Fruit fly (Drosophila melanogaster): ENCODE measurements around the gene lcs.

DNA sequence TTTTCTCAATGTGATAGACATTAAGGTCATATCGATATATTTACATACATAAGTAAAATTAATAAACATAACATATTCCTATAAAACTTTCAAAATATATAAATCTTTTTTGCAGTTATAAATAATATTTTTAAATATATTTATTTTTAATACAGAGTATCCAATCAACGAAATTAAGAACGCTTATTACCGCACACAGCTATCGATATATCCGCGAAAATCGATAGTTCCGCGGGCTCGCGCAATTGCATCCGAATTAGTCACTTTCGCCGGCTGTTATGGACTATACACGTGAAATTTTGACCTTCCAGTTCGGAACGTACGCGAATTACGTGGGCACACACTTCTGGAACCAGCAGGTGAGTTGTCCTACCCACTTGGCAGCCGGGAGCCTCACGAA is 8.4 kb downstream of the lcs start, which contains the start of gene mst:
- TF ChIP-seq dl (GFP tag; optimal IDR thresholded peaks at IDR 0.05; ENCODE audit: insufficient read depth in 1 of 2, partially characterized antibody in 2 of 2) (no peak), br (GFP tag; optimal IDR thresholded peaks at IDR 0.05) (no peak), brk (GFP tag; optimal IDR thresholded peaks at IDR 0.05) (no peak), fru (GFP tag; optimal IDR thresholded peaks at IDR 0.05) (no peak), rgr (GFP tag; optimal IDR thresholded peaks at IDR 0.05) (no peak), pan (optimal IDR thresholded peaks at IDR 0.05) (no peak), Jra (GFP tag; optimal IDR thresholded peaks at IDR 0.05) (no peak), CG9705 (GFP tag; optimal IDR thresholded peaks at IDR 0.05) (no peak), HLH106 (tag; optimal IDR thresholded peaks at IDR 0.05) (no peak), usp (GFP tag; optimal IDR thresholded peaks at IDR 0.05) (no peak)
